Worm (Caenorhabditis elegans) whole organism, L3 larva: Measurements from ENCODE around the gene W07A12.4.

Experiments
- R02D3.7 ChIP-seq: fragments of 150-350 bp; optimal IDR thresholded peaks from 2 replicates; lab custom pipeline; 2014; ENCODE audit warnings: missing biosample characterization, missing genetic modification characterization
- ZK546.5 ChIP-seq: sonication (generic microtip); optimal IDR thresholded peaks from 2 replicates; lab custom pipeline; 2017; ENCODE audit warnings: missing biosample characterization, missing genetic modification characterization
- aly-2 ChIP-seq: fragments of 150-350 bp; optimal IDR thresholded peaks from 2 replicates; lab custom pipeline; 2014; ENCODE audit warnings: missing biosample characterization, missing genetic modification characterization
- ama-1 ChIP-seq: fragments of 150-350 bp; optimal IDR thresholded peaks from 2 replicates; lab custom pipeline; 2018
- ceh-16 ChIP-seq: sonication (generic microtip); optimal IDR thresholded peaks from 2 replicates; lab custom pipeline; 2017; ENCODE audit warnings: missing biosample characterization, missing genetic modification characterization
- ceh-28 ChIP-seq: fragments of 150-350 bp; optimal IDR thresholded peaks from 2 replicates; lab custom pipeline; 2014; ENCODE audit warnings: missing biosample characterization, missing genetic modification reagents, missing genetic modification characterization
- ceh-82 ChIP-seq: fragments of 150-350 bp; optimal IDR thresholded peaks from 2 replicates; lab custom pipeline; 2014; ENCODE audit warnings: missing biosample characterization, missing genetic modification characterization
- ceh-9 ChIP-seq: sonication (generic microtip); optimal IDR thresholded peaks from 2 replicates; lab custom pipeline; 2018; ENCODE audit warnings: missing biosample characterization, missing genetic modification characterization
- daf-12 ChIP-seq: fragments of 150-350 bp; optimal IDR thresholded peaks from 2 replicates; lab custom pipeline; 2014; ENCODE audit warnings: missing biosample characterization, missing genetic modification reagents, missing genetic modification characterization
- egl-27 ChIP-seq: sonication (generic microtip); optimal IDR thresholded peaks from 4 replicates; lab custom pipeline; 2017; ENCODE audit warnings: missing biosample characterization, missing genetic modification reagents, missing genetic modification characterization
- egl-5 ChIP-seq: fragments of 150-350 bp; optimal IDR thresholded peaks from 2 replicates; lab custom pipeline; 2017; ENCODE audit warnings: missing biosample characterization, missing genetic modification reagents, missing genetic modification characterization, inconsistent platforms
- elt-1 ChIP-seq: fragments of 150-350 bp; optimal IDR thresholded peaks from 2 replicates; lab custom pipeline; 2014; ENCODE audit warnings: missing biosample characterization, missing genetic modification characterization
- elt-2 ChIP-seq: sonication (generic microtip); optimal IDR thresholded peaks from 2 replicates; lab custom pipeline; 2016; ENCODE audit warnings: missing genetic modification reagents, mild to moderate bottlenecking, missing genetic modification characterization, missing compliant biosample characterization
- elt-3 ChIP-seq, 3 experiments: fragments of 150-350 bp in 1 of 3; sonication (generic microtip) in 2 of 3; optimal IDR thresholded peaks; 2 replicates in 2 of 3; 4 replicates in 1 of 3; lab custom pipeline; 2014 to 2017; ENCODE audit warnings: missing biosample characterization in 3 of 3, missing genetic modification characterization in 3 of 3
- eor-1 ChIP-seq, 2 experiments: fragments of 150-350 bp; optimal IDR thresholded peaks; 2 replicates each; lab custom pipeline; 2014 to 2018; ENCODE audit warnings: missing biosample characterization in 2 of 2, missing genetic modification characterization in 2 of 2
- fkh-10 ChIP-seq: sonication (generic microtip); optimal IDR thresholded peaks from 2 replicates; lab custom pipeline; 2017; ENCODE audit warnings: missing biosample characterization, missing genetic modification reagents, missing genetic modification characterization
- fkh-2 ChIP-seq: fragments of 150-350 bp; optimal IDR thresholded peaks from 2 replicates; lab custom pipeline; 2014; ENCODE audit warnings: missing biosample characterization, missing genetic modification reagents, missing genetic modification characterization
- fos-1 ChIP-seq: fragments of 150-350 bp; optimal IDR thresholded peaks from 2 replicates; lab custom pipeline; 2014; ENCODE audit warnings: missing biosample characterization, missing genetic modification characterization
- hmg-11 ChIP-seq: sonication (generic microtip); optimal IDR thresholded peaks from 2 replicates; lab custom pipeline; 2016; ENCODE audit warnings: missing genetic modification characterization, missing compliant biosample characterization
- jun-1 ChIP-seq: fragments of 150-350 bp; optimal IDR thresholded peaks from 2 replicates; lab custom pipeline; 2014; ENCODE audit warnings: missing biosample characterization, missing genetic modification reagents, missing genetic modification characterization
- lin-15B ChIP-seq: fragments of 150-350 bp; optimal IDR thresholded peaks from 2 replicates; lab custom pipeline; 2014; ENCODE audit warnings: missing biosample characterization, missing genetic modification characterization
- lin-39 ChIP-seq: fragments of 150-350 bp; optimal IDR thresholded peaks from 2 replicates; lab custom pipeline; 2018; ENCODE audit warnings: missing biosample characterization, missing genetic modification reagents, missing genetic modification characterization
- lsy-12 ChIP-seq: sonication (generic microtip); optimal IDR thresholded peaks from 2 replicates; lab custom pipeline; 2016; ENCODE audit warnings: mild to moderate bottlenecking, missing genetic modification characterization, missing compliant biosample characterization
- mdl-1 ChIP-seq: fragments of 150-350 bp; optimal IDR thresholded peaks from 2 replicates; lab custom pipeline; 2014; ENCODE audit warnings: missing biosample characterization, missing genetic modification characterization
- mml-1 ChIP-seq: fragments of 150-350 bp; sonication (generic microtip); optimal IDR thresholded peaks from 3 replicates; lab custom pipeline; 2014; ENCODE audit warnings: missing biosample characterization, missing genetic modification characterization
- nfya-1 ChIP-seq: sonication (generic microtip); optimal IDR thresholded peaks from 2 replicates; lab custom pipeline; 2017; ENCODE audit warnings: missing genetic modification characterization, mild to moderate bottlenecking, missing compliant biosample characterization, antibody characterized with exemption, moderate library complexity; ENCODE audit not compliant: insufficient read depth
- nhr-11 ChIP-seq: fragments of 150-350 bp; optimal IDR thresholded peaks from 2 replicates; lab custom pipeline; 2014; ENCODE audit warnings: missing biosample characterization, missing genetic modification characterization
- nhr-12 ChIP-seq: fragments of 150-350 bp; optimal IDR thresholded peaks from 2 replicates; lab custom pipeline; 2014; ENCODE audit warnings: missing biosample characterization, missing genetic modification characterization
- nhr-23 ChIP-seq: fragments of 150-350 bp; optimal IDR thresholded peaks from 2 replicates; lab custom pipeline; 2014; ENCODE audit warnings: missing biosample characterization, missing genetic modification reagents, missing genetic modification characterization
- nhr-237 ChIP-seq: fragments of 150-350 bp; optimal IDR thresholded peaks from 2 replicates; lab custom pipeline; 2014; ENCODE audit warnings: missing biosample characterization, missing genetic modification characterization
- nhr-25 ChIP-seq: sonication (generic microtip); optimal IDR thresholded peaks from 2 replicates; lab custom pipeline; 2017; ENCODE audit warnings: missing biosample characterization, missing genetic modification characterization
- nhr-28 ChIP-seq: fragments of 150-350 bp; optimal IDR thresholded peaks from 2 replicates; lab custom pipeline; 2014; ENCODE audit warnings: missing biosample characterization, missing genetic modification characterization
- nhr-43 ChIP-seq: sonication (generic microtip); optimal IDR thresholded peaks from 2 replicates; lab custom pipeline; 2016; ENCODE audit warnings: mild to moderate bottlenecking, missing genetic modification characterization, missing compliant biosample characterization; ENCODE audit not compliant: poor library complexity, severe bottlenecking
- nhr-67 ChIP-seq: fragments of 150-350 bp; optimal IDR thresholded peaks from 2 replicates; lab custom pipeline; 2014; ENCODE audit warnings: missing biosample characterization, missing genetic modification characterization
- nhr-76 ChIP-seq: fragments of 150-350 bp; sonication (generic microtip); optimal IDR thresholded peaks from 5 replicates; lab custom pipeline; 2014; ENCODE audit warnings: missing biosample characterization, missing genetic modification characterization
- nhr-77 ChIP-seq: fragments of 150-350 bp; optimal IDR thresholded peaks from 2 replicates; lab custom pipeline; 2014; ENCODE audit warnings: missing biosample characterization, missing genetic modification characterization
- pha-4 ChIP-seq: fragments of 150-350 bp; optimal IDR thresholded peaks from 2 replicates; lab custom pipeline; 2014; ENCODE audit warnings: missing biosample characterization, missing genetic modification reagents, missing genetic modification characterization
- pqm-1 ChIP-seq: fragments of 150-350 bp; optimal IDR thresholded peaks from 2 replicates; lab custom pipeline; 2017; ENCODE audit warnings: missing biosample characterization, missing genetic modification characterization, inconsistent platforms
- sea-2 ChIP-seq: fragments of 150-350 bp; sonication (generic microtip); optimal IDR thresholded peaks from 4 replicates; lab custom pipeline; 2014; ENCODE audit warnings: missing biosample characterization, missing genetic modification reagents, missing genetic modification characterization
- skn-1 ChIP-seq: fragments of 150-350 bp; optimal IDR thresholded peaks from 2 replicates; lab custom pipeline; 2014; ENCODE audit warnings: missing biosample characterization, missing genetic modification characterization
- snpc-4 ChIP-seq: fragments of 150-350 bp; optimal IDR thresholded peaks from 2 replicates; lab custom pipeline; 2014; ENCODE audit warnings: missing biosample characterization, missing genetic modification characterization
- tbx-2 ChIP-seq: sonication (generic microtip); optimal IDR thresholded peaks from 2 replicates; lab custom pipeline; 2016; ENCODE audit warnings: mild to moderate bottlenecking, missing genetic modification characterization, missing compliant biosample characterization
- unc-39 ChIP-seq: sonication (generic microtip); optimal IDR thresholded peaks from 4 replicates; lab custom pipeline; 2017; ENCODE audit warnings: missing biosample characterization, missing genetic modification characterization
- unc-62 ChIP-seq: fragments of 150-350 bp; sonication (generic microtip); optimal IDR thresholded peaks from 4 replicates; lab custom pipeline; 2014; ENCODE audit warnings: missing biosample characterization, missing genetic modification reagents, missing genetic modification characterization
- zag-1 ChIP-seq: fragments of 150-350 bp; optimal IDR thresholded peaks from 2 replicates; lab custom pipeline; 2014; ENCODE audit warnings: missing biosample characterization, missing genetic modification characterization
- ztf-11 ChIP-seq: fragments of 150-350 bp; optimal IDR thresholded peaks from 2 replicates; lab custom pipeline; 2014; ENCODE audit warnings: missing biosample characterization, missing genetic modification characterization
- ztf-4 ChIP-seq: fragments of 150-350 bp; optimal IDR thresholded peaks from 2 replicates; lab custom pipeline; 2014; ENCODE audit warnings: missing biosample characterization, missing genetic modification characterization

The W07A12.4 gene

DNA sequence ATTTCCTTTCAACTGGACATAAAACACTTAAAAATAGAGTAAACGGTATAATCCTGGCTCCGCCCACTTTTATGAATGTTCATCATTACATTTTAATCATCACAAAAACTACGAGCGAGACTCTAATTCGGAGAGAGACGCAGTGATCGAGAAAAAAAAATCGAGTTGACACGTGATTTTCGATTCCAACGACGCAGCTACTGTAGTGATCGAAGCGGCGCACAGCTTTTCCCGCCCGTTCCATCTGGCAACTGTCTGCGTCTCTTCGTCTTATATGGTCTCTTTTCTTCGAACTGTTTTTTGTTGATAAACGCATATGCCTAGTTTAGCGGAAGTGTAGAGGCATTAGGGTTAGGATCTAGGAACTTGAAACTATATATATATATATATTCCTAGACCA is 32.3 kb upstream of the W07A12.4 start:
- TF ChIP-seq nhr-77 (tag; lab: Kevin White, UChicago): no peak
- TF ChIP-seq nhr-237: no peak
- TF ChIP-seq mml-1 (tag; lab: Kevin White, UChicago): no peak
- TF ChIP-seq nhr-11 (tag; lab: Kevin White, UChicago): no peak
- TF ChIP-seq ceh-9 (tag; lab: Kevin White, UChicago): no peak
- TF ChIP-seq zag-1 (tag; lab: Kevin White, UChicago): no peak
- no peak for TF ChIP-seq lin-39
- no peak for TF ChIP-seq sea-2
- peak; percentile 62 for TF ChIP-seq nhr-25
- no peak for TF ChIP-seq ama-1 (lab: Kevin White, UChicago)
- TF ChIP-seq daf-12: no peak
- TF ChIP-seq nhr-28 (tag; lab: Kevin White, UChicago): no peak
- TF ChIP-seq fkh-10 (GFP tag; lab: Kevin White, UChicago): no peak
- TF ChIP-seq nhr-12 (tag; lab: Kevin White, UChicago): no peak
- no peak for TF ChIP-seq tbx-2
- no peak for TF ChIP-seq skn-1 (tag; lab: Kevin White, UChicago)
- no peak for TF ChIP-seq unc-39 (tag; lab: Kevin White, UChicago)
- no peak for TF ChIP-seq ztf-11 (tag; lab: Kevin White, UChicago)
- peak; percentile 25 for TF ChIP-seq mdl-1 (tag; lab: Kevin White, UChicago)
- TF ChIP-seq ztf-4 (tag; lab: Kevin White, UChicago): no peak
- peak; percentile 21 for TF ChIP-seq hmg-11 (tag; lab: Kevin White, UChicago)
- TF ChIP-seq egl-27 (tag; lab: Kevin White, UChicago): no peak
- TF ChIP-seq pqm-1 (tag; lab: Kevin White, UChicago): no peak
- no peak for TF ChIP-seq ceh-82 (tag; lab: Kevin White, UChicago)
- TF ChIP-seq nfya-1 (tag; lab: Kevin White, UChicago): peak; percentile 41
- no peak for TF ChIP-seq nhr-76 (tag; lab: Kevin White, UChicago)
- no peak for TF ChIP-seq nhr-67 (tag; lab: Kevin White, UChicago)
- no peak for TF ChIP-seq fos-1 (tag; lab: Kevin White, UChicago)
- TF ChIP-seq nhr-23 (tag; lab: Kevin White, UChicago): peak; percentile 67
- no peak for TF ChIP-seq ZK546.5
- no peak for TF ChIP-seq ceh-16 (tag; lab: Kevin White, UChicago)
- TF ChIP-seq pha-4 (tag; lab: Kevin White, UChicago): peak; percentile 50
- TF ChIP-seq ceh-28 (tag; lab: Kevin White, UChicago): no peak
- TF ChIP-seq lsy-12 (tag; lab: Kevin White, UChicago): peak; percentile 29
- TF ChIP-seq snpc-4 (tag; lab: Kevin White, UChicago): no peak
- peak; percentile 69 for TF ChIP-seq elt-2 (tag; lab: Kevin White, UChicago)
- TF ChIP-seq egl-5 (tag; lab: Kevin White, UChicago): no peak
- TF ChIP-seq nhr-43: peak; percentile 76
- no peak for TF ChIP-seq fkh-2 (tag; lab: Kevin White, UChicago)
- TF ChIP-seq R02D3.7: no peak
- no peak for TF ChIP-seq jun-1 (tag; lab: Kevin White, UChicago)
- no peak for TF ChIP-seq unc-62 (GFP tag; lab: Kevin White, UChicago)
- TF ChIP-seq eor-1 (tag; optimal IDR thresholded peaks at IDR 0.05; lab: Kevin White, UChicago): no peak
- no peak for TF ChIP-seq aly-2 (tag; lab: Kevin White, UChicago)
- no peak for TF ChIP-seq lin-15B (tag; lab: Kevin White, UChicago)
- TF ChIP-seq elt-1 (tag; lab: Kevin White, UChicago): no peak
- peak in 1 of 3 experiments; percentile 6 for TF ChIP-seq elt-3 (tag; optimal IDR thresholded peaks at IDR 0.05; lab: Kevin White, UChicago)
